Fruit fly (Drosophila melanogaster) whole organism, embryonic: ENCODE data around the gene CG33510.

Experiments used
- Adf1 ChIP-seq: fragments of 200-800 bp; sonication (Bioruptor generic); IDR thresholded peaks from 2 replicates; pipeline ENCODE4 v1.3.6; 2022; ENCODE audit warnings: missing biosample characterization, missing genetic modification characterization
- CG10267 ChIP-seq: fragments of 200-800 bp; sonication (Bioruptor generic); optimal IDR thresholded peaks from 2 replicates; lab custom pipeline; 2018; ENCODE audit warnings: missing biosample characterization, mild to moderate bottlenecking, missing genetic modification characterization, moderate library complexity
- CG12104 ChIP-seq: fragments of 200-800 bp; sonication (Bioruptor generic); optimal IDR thresholded peaks from 3 replicates; lab custom pipeline; 2016; ENCODE audit warnings: missing biosample characterization, missing genetic modification characterization
- CG12299 ChIP-seq: fragments of 200-800 bp; sonication (Bioruptor generic); optimal IDR thresholded peaks from 2 replicates; lab custom pipeline; 2018; ENCODE audit warnings: missing biosample characterization, mild to moderate bottlenecking, missing genetic modification characterization
- CG1233 ChIP-seq: fragments of 200-800 bp; sonication (Bioruptor generic); optimal IDR thresholded peaks from 4 replicates; lab custom pipeline; 2018; ENCODE audit warnings: missing biosample characterization, mild to moderate bottlenecking, missing genetic modification characterization
- CG13287 ChIP-seq: fragments of 200-800 bp; sonication (Bioruptor generic); IDR thresholded peaks from 2 replicates; pipeline ENCODE4 v1.3.6; 2022; ENCODE audit warnings: missing biosample characterization, missing genetic modification characterization; ENCODE audit not compliant: partially characterized antibody
- CG14667 ChIP-seq: fragments of 200-800 bp; sonication (Bioruptor generic); IDR thresholded peaks from 2 replicates; pipeline ENCODE4 v1.3.6; 2022; ENCODE audit warnings: missing biosample characterization, missing genetic modification characterization
- CG14710 ChIP-seq: fragments of 200-800 bp; sonication (Bioruptor generic); optimal IDR thresholded peaks from 3 replicates; lab custom pipeline; 2019; ENCODE audit warnings: missing biosample characterization, mild to moderate bottlenecking, missing genetic modification characterization, moderate library complexity
- CG15073 ChIP-seq: fragments of 200-800 bp; sonication (Bioruptor generic); optimal IDR thresholded peaks from 2 replicates; lab custom pipeline; 2016; ENCODE audit warnings: missing biosample characterization, missing genetic modification characterization
- CG15601 ChIP-seq: fragments of 200-800 bp; sonication (Bioruptor generic); optimal IDR thresholded peaks from 3 replicates; lab custom pipeline; 2019; ENCODE audit warnings: missing biosample characterization, mild to moderate bottlenecking, missing genetic modification characterization, moderate library complexity
- CG1647 ChIP-seq: fragments of 200-800 bp; sonication (Bioruptor generic); optimal IDR thresholded peaks from 3 replicates; lab custom pipeline; 2016; ENCODE audit warnings: missing biosample characterization, missing genetic modification characterization
- CG18599 ChIP-seq: fragments of 200-800 bp; sonication (Bioruptor generic); optimal IDR thresholded peaks from 3 replicates; lab custom pipeline; 2017; ENCODE audit warnings: missing biosample characterization, missing genetic modification characterization, mild to moderate bottlenecking, moderate library complexity, missing genetic modification reagents
- CG2120 ChIP-seq: fragments of 200-800 bp; sonication (Bioruptor generic); optimal IDR thresholded peaks from 3 replicates; lab custom pipeline; 2016; ENCODE audit warnings: missing biosample characterization, missing genetic modification characterization
- CG2678 ChIP-seq: fragments of 200-800 bp; sonication (Bioruptor generic); optimal IDR thresholded peaks from 3 replicates; lab custom pipeline; 2019; ENCODE audit warnings: missing biosample characterization, mild to moderate bottlenecking, missing genetic modification characterization, moderate library complexity
- CG2712 ChIP-seq: fragments of 200-800 bp; optimal IDR thresholded peaks from 3 replicates; lab custom pipeline; 2019; ENCODE audit warnings: missing biosample characterization, mild to moderate bottlenecking, missing genetic modification characterization, moderate library complexity
- CG3163 ChIP-seq: fragments of 200-800 bp; sonication (Bioruptor generic); optimal IDR thresholded peaks from 3 replicates; lab custom pipeline; 2016; ENCODE audit warnings: missing biosample characterization, missing genetic modification characterization
- CG6272 ChIP-seq: fragments of 200-800 bp; sonication (Bioruptor generic); IDR thresholded peaks from 2 replicates; pipeline ENCODE4 v1.3.6; 2022; ENCODE audit warnings: missing biosample characterization, missing genetic modification characterization
- CG8359 ChIP-seq: fragments of 200-800 bp; sonication (Bioruptor generic); optimal IDR thresholded peaks from 2 replicates; lab custom pipeline; 2017; ENCODE audit warnings: missing biosample characterization, mild to moderate bottlenecking, missing genetic modification characterization, borderline replicate concordance
- CG9727 ChIP-seq: fragments of 200-800 bp; sonication (Bioruptor generic); optimal IDR thresholded peaks from 3 replicates; lab custom pipeline; 2017; ENCODE audit warnings: missing biosample characterization, mild to moderate bottlenecking, missing genetic modification characterization
- CG9817 ChIP-seq: fragments of 200-800 bp; sonication (Bioruptor generic); optimal IDR thresholded peaks from 2 replicates; lab custom pipeline; 2018; ENCODE audit warnings: missing biosample characterization, mild to moderate bottlenecking, missing genetic modification characterization, moderate library complexity
- D19A ChIP-seq: fragments of 200-800 bp; optimal IDR thresholded peaks from 3 replicates; lab custom pipeline; 2019; ENCODE audit warnings: missing biosample characterization, mild to moderate bottlenecking, missing genetic modification characterization, moderate library complexity
- Deaf1 ChIP-seq: fragments of 200-800 bp; optimal IDR thresholded peaks from 3 replicates; lab custom pipeline; 2019; ENCODE audit warnings: missing biosample characterization, mild to moderate bottlenecking, missing genetic modification characterization, moderate library complexity
- Dip3 ChIP-seq: fragments of 200-800 bp; sonication (Bioruptor generic); optimal IDR thresholded peaks from 3 replicates; lab custom pipeline; 2016; ENCODE audit warnings: missing biosample characterization, missing genetic modification characterization
- Doc2 ChIP-seq: fragments of 200-800 bp; sonication (Bioruptor generic); IDR thresholded peaks from 2 replicates; pipeline ENCODE4 v1.3.6; 2022; ENCODE audit warnings: missing biosample characterization, missing genetic modification characterization
- Fer3 ChIP-seq: fragments of 200-800 bp; sonication (Bioruptor generic); optimal IDR thresholded peaks from 2 replicates; lab custom pipeline; 2018; ENCODE audit warnings: missing biosample characterization, mild to moderate bottlenecking, missing genetic modification characterization, moderate library complexity
- H15 ChIP-seq: fragments of 200-800 bp; sonication (Bioruptor generic); IDR thresholded peaks from 3 replicates; pipeline ENCODE4 v1.3.6; 2022; ENCODE audit warnings: missing biosample characterization, missing genetic modification characterization
- HLH3B ChIP-seq: fragments of 200-800 bp; sonication (Bioruptor generic); IDR thresholded peaks from 2 replicates; pipeline ENCODE4 v1.3.6; 2022; ENCODE audit warnings: missing biosample characterization, missing genetic modification characterization
- Jarid2 ChIP-seq: fragments of 200-800 bp; sonication (Bioruptor generic); optimal IDR thresholded peaks from 3 replicates; lab custom pipeline; 2017; ENCODE audit warnings: mild to moderate bottlenecking, missing biosample characterization, missing genetic modification reagents, missing genetic modification characterization
- Lim3 ChIP-seq: fragments of 200-800 bp; sonication (Bioruptor generic); IDR thresholded peaks from 2 replicates; pipeline ENCODE4 v1.3.6; 2022; ENCODE audit warnings: missing biosample characterization, missing genetic modification characterization
- MTF-1 ChIP-seq: fragments of 200-800 bp; sonication (Bioruptor generic); optimal IDR thresholded peaks from 2 replicates; lab custom pipeline; 2018; ENCODE audit warnings: missing biosample characterization, mild to moderate bottlenecking, missing genetic modification characterization, borderline replicate concordance
- Pdp1 ChIP-seq, 2 experiments: fragments of 200-800 bp; sonication (Bioruptor generic); optimal IDR thresholded peaks; 3 replicates each; lab custom pipeline; 2016; ENCODE audit warnings: missing biosample characterization in 2 of 2, missing genetic modification characterization in 2 of 2, mild to moderate bottlenecking in 1 of 2, moderate library complexity in 1 of 2
- Sry-β ChIP-seq: fragments of 200-800 bp; sonication (Bioruptor generic); optimal IDR thresholded peaks from 2 replicates; lab custom pipeline; 2018; ENCODE audit warnings: missing biosample characterization, mild to moderate bottlenecking, missing genetic modification characterization, moderate library complexity
- TFAM ChIP-seq: fragments of 200-800 bp; sonication (Bioruptor generic); optimal IDR thresholded peaks from 2 replicates; lab custom pipeline; 2017; ENCODE audit warnings: missing biosample characterization, missing genetic modification characterization, inconsistent platforms
- Taf1 ChIP-seq: fragments of 200-800 bp; sonication (Bioruptor generic); IDR thresholded peaks from 2 replicates; pipeline ENCODE4 v1.3.6; 2022; ENCODE audit warnings: missing biosample characterization, missing genetic modification characterization
- Usf ChIP-seq: fragments of 200-800 bp; sonication (Bioruptor generic); optimal IDR thresholded peaks from 2 replicates; lab custom pipeline; 2017; ENCODE audit warnings: missing genotype, missing biosample characterization, missing genetic modification characterization
- az2 ChIP-seq: fragments of 200-800 bp; sonication (Bioruptor generic); optimal IDR thresholded peaks from 3 replicates; lab custom pipeline; 2016; ENCODE audit warnings: missing biosample characterization, missing genetic modification characterization
- bigmax ChIP-seq: fragments of 200-800 bp; sonication (Bioruptor generic); optimal IDR thresholded peaks from 2 replicates; lab custom pipeline; 2018; ENCODE audit warnings: missing biosample characterization, mild to moderate bottlenecking, missing genetic modification characterization
- cas ChIP-seq: fragments of 200-800 bp; sonication (Bioruptor generic); IDR thresholded peaks from 2 replicates; pipeline ENCODE4 v1.3.6; 2022; ENCODE audit warnings: missing biosample characterization, missing genetic modification characterization
- fd102C ChIP-seq: fragments of 200-800 bp; sonication (Bioruptor generic); optimal IDR thresholded peaks from 2 replicates; lab custom pipeline; 2018; ENCODE audit warnings: missing biosample characterization, mild to moderate bottlenecking, missing genetic modification characterization, moderate library complexity
- insv ChIP-seq, 2 experiments: fragments of 200-800 bp; sonication (Bioruptor generic); optimal IDR thresholded peaks; 3 replicates each; lab custom pipeline; 2016 to 2018; ENCODE audit warnings: missing biosample characterization in 2 of 2, missing genetic modification characterization in 2 of 2
- kni ChIP-seq: fragments of 200-800 bp; sonication (Bioruptor generic); optimal IDR thresholded peaks from 3 replicates; lab custom pipeline; 2017; ENCODE audit warnings: mild to moderate bottlenecking, missing biosample characterization, missing genetic modification reagents, missing genetic modification characterization
- nmo ChIP-seq: fragments of 200-800 bp; sonication (Bioruptor generic); optimal IDR thresholded peaks from 2 replicates; lab custom pipeline; 2018; ENCODE audit warnings: missing biosample characterization, mild to moderate bottlenecking, missing genetic modification characterization, moderate library complexity
- rib ChIP-seq: fragments of 200-800 bp; sonication (Bioruptor generic); IDR thresholded peaks from 2 replicates; pipeline ENCODE4 v1.3.6; 2022; ENCODE audit warnings: missing biosample characterization, missing genetic modification characterization
- sd ChIP-seq: fragments of 200-800 bp; sonication (Bioruptor generic); optimal IDR thresholded peaks from 3 replicates; lab custom pipeline; 2018; ENCODE audit warnings: missing biosample characterization, mild to moderate bottlenecking, missing genetic modification characterization, moderate library complexity
- sens-2 ChIP-seq: fragments of 200-800 bp; sonication (Bioruptor generic); IDR thresholded peaks from 2 replicates; pipeline ENCODE4 v1.3.6; 2022; ENCODE audit warnings: missing biosample characterization, missing genetic modification characterization
- ssp ChIP-seq: fragments of 200-800 bp; sonication (Bioruptor generic); IDR thresholded peaks from 2 replicates; pipeline ENCODE4 v1.3.6; 2022; ENCODE audit warnings: missing biosample characterization, missing genetic modification characterization
- tll ChIP-seq, 2 experiments: fragments of 200-800 bp in 1 of 2; fragments of >200 bp in 1 of 2; sonication (Bioruptor generic) in 1 of 2; optimal IDR thresholded peaks; 2 replicates each; lab custom pipeline; 2017 to 2019; ENCODE audit warnings: missing biosample characterization in 2 of 2, missing genetic modification characterization in 2 of 2, mild to moderate bottlenecking in 1 of 2, moderate library complexity in 1 of 2
- toy ChIP-seq: fragments of 200-800 bp; sonication (Bioruptor generic); IDR thresholded peaks from 2 replicates; pipeline ENCODE4 v1.3.6; 2022; ENCODE audit warnings: missing biosample characterization, missing genetic modification characterization
- tup ChIP-seq: fragments of 200-800 bp; sonication (Bioruptor generic); optimal IDR thresholded peaks from 2 replicates; lab custom pipeline; 2016; ENCODE audit warnings: missing biosample characterization, mild to moderate bottlenecking, missing genetic modification characterization, moderate library complexity

CG33510 gene

dm6 chr2L:21107651-21108489 lies 23.7 kb upstream of the CG33510 start (continued):
- TF ChIP-seq CG14667 (GFP tag; lab: Robert Waterston, UW) (no peak), CG15073 (no peak), nmo (peak; percentile 23), CG6272 (GFP tag; lab: Robert Waterston, UW) (no peak), toy (GFP tag; lab: Robert Waterston, UW) (no peak), Lim3 (no peak), tll (GFP tag; optimal IDR thresholded peaks at IDR 0.05; lab: Kevin White, UChicago) (no peak), ssp (GFP tag; lab: Robert Waterston, UW) (no peak), CG9817 (no peak), CG15601 (no peak), Doc2 (GFP tag; lab: Robert Waterston, UW) (no peak), H15 (GFP tag; lab: Robert Waterston, UW) (no peak), CG13287 (GFP tag; lab: Robert Waterston, UW) (peak; percentile 26; the same call in 1 of the 2 replicates), Adf1 (GFP tag; lab: Robert Waterston, UW) (no peak), sd (no peak), Fer3 (tag; lab: Kevin White, UChicago) (no peak), az2 (GFP tag; lab: Kevin White, UChicago) (no peak), CG1233 (GFP tag; lab: Kevin White, UChicago) (no peak), HLH3B (GFP tag; lab: Robert Waterston, UW) (no peak), CG12104 (GFP tag; lab: Kevin White, UChicago) (no peak), Pdp1 (GFP tag; optimal IDR thresholded peaks at IDR 0.05; lab: Kevin White, UChicago) (peak in 1 of 2 experiments; percentile 31), CG8359 (GFP tag; lab: Kevin White, UChicago) (no peak), Sry-β (GFP tag; lab: Kevin White, UChicago) (no peak), CG9727 (GFP tag; lab: Kevin White, UChicago) (no peak), CG14710 (tag; lab: Kevin White, UChicago) (no peak), Deaf1 (tag; lab: Kevin White, UChicago) (peak; percentile 21), fd102C (GFP tag; lab: Kevin White, UChicago) (no peak), CG18599 (GFP tag; lab: Kevin White, UChicago) (no peak), D19A (tag; lab: Kevin White, UChicago) (peak; percentile 88), CG2678 (tag; lab: Kevin White, UChicago) (peak; percentile 12), MTF-1 (GFP tag; lab: Kevin White, UChicago) (no peak), CG2120 (peak; percentile 15), insv (GFP tag; optimal IDR thresholded peaks at IDR 0.05; lab: Kevin White, UChicago) (no peak), kni (GFP tag; lab: Kevin White, UChicago) (no peak), CG12299 (tag; lab: Kevin White, UChicago) (no peak), rib (GFP tag; lab: Robert Waterston, UW) (no peak), Taf1 (no peak), Dip3 (GFP tag; lab: Kevin White, UChicago) (no peak), cas (GFP tag; lab: Robert Waterston, UW) (no peak), tup (no peak), Usf (GFP tag; lab: Kevin White, UChicago) (no peak), CG2712 (tag; lab: Kevin White, UChicago) (peak; percentile 12), bigmax (GFP tag; lab: Kevin White, UChicago) (no peak), CG3163 (no peak), Jarid2 (GFP tag; lab: Kevin White, UChicago) (peak; percentile 50), CG1647 (no peak), CG10267 (no peak), TFAM (no peak), sens-2 (GFP tag; lab: Robert Waterston, UW) (no peak)
